Fruit fly (Drosophila melanogaster) whole organism, pupa: ENCODE results near the gene CG14624.

Experiments used
- CG10348 ChIP-seq: fragments of 200-800 bp; sonication (Bioruptor generic); IDR thresholded peaks from 2 replicates; pipeline ENCODE4 v1.3.6; 2022; ENCODE audit warnings: missing biosample characterization, missing genetic modification characterization
- CG12605 ChIP-seq: fragments of 200-800 bp; sonication (Bioruptor generic); IDR thresholded peaks from 2 replicates; pipeline ENCODE4 v1.3.6; 2022; ENCODE audit warnings: missing biosample characterization, missing genetic modification characterization
- CG13204 ChIP-seq: fragments of 200-800 bp; sonication (Bioruptor generic); optimal IDR thresholded peaks from 2 replicates; lab custom pipeline; 2018; ENCODE audit warnings: missing biosample characterization, mild to moderate bottlenecking, missing genetic modification characterization, moderate library complexity
- CG14655 ChIP-seq: fragments of 200-800 bp; sonication (Bioruptor generic); optimal IDR thresholded peaks from 3 replicates; lab custom pipeline; 2017; ENCODE audit warnings: mild to moderate bottlenecking, missing biosample characterization, missing genetic modification reagents, missing genetic modification characterization
- CG15710 ChIP-seq: fragments of 200-800 bp; sonication (Bioruptor generic); optimal IDR thresholded peaks from 2 replicates; lab custom pipeline; 2018; ENCODE audit warnings: missing biosample characterization, mild to moderate bottlenecking, missing genetic modification characterization, moderate library complexity
- CG17806 ChIP-seq: fragments of 200-800 bp; sonication (Bioruptor generic); optimal IDR thresholded peaks from 2 replicates; lab custom pipeline; 2018; ENCODE audit warnings: missing biosample characterization, mild to moderate bottlenecking, missing genetic modification characterization, moderate library complexity
- CG32121 ChIP-seq: fragments of 200-800 bp; sonication (Bioruptor generic); IDR thresholded peaks from 2 replicates; pipeline ENCODE4 v1.3.6; 2022; ENCODE audit warnings: missing biosample characterization, missing genetic modification characterization
- CG34367 ChIP-seq: fragments of 200-800 bp; sonication (Bioruptor generic); optimal IDR thresholded peaks from 2 replicates; lab custom pipeline; 2018; ENCODE audit warnings: missing biosample characterization, mild to moderate bottlenecking, missing genetic modification characterization
- CG4496 ChIP-seq: fragments of 200-800 bp; sonication (Bioruptor generic); IDR thresholded peaks from 3 replicates; pipeline ENCODE4 v1.3.6; 2022; ENCODE audit warnings: missing biosample characterization, missing genetic modification characterization
- CG8159 ChIP-seq: fragments of 200-800 bp; sonication (Bioruptor generic); optimal IDR thresholded peaks from 3 replicates; lab custom pipeline; 2018; ENCODE audit warnings: missing biosample characterization, mild to moderate bottlenecking, missing genetic modification characterization, moderate library complexity
- CG8301 ChIP-seq: fragments of 200-800 bp; sonication (Bioruptor generic); optimal IDR thresholded peaks from 2 replicates; lab custom pipeline; 2018; ENCODE audit warnings: missing biosample characterization, mild to moderate bottlenecking, missing genetic modification characterization
- CG9948 ChIP-seq: fragments of 200-800 bp; sonication (Bioruptor generic); optimal IDR thresholded peaks from 2 replicates; lab custom pipeline; 2018; ENCODE audit warnings: missing biosample characterization, mild to moderate bottlenecking, missing genetic modification characterization, moderate library complexity
- D1 ChIP-seq: fragments of 200-800 bp; sonication (Bioruptor generic); optimal IDR thresholded peaks from 2 replicates; lab custom pipeline; 2018; ENCODE audit warnings: missing biosample characterization, mild to moderate bottlenecking, missing genetic modification characterization, moderate library complexity
- EcR ChIP-seq: fragments of 200-800 bp; sonication (Bioruptor generic); optimal IDR thresholded peaks from 3 replicates; lab custom pipeline; 2019; ENCODE audit warnings: missing biosample characterization, missing genetic modification characterization, mild to moderate bottlenecking, moderate library complexity, missing genetic modification reagents
- Ets98B ChIP-seq: fragments of 200-800 bp; sonication (Bioruptor generic); IDR thresholded peaks from 2 replicates; pipeline ENCODE4 v1.3.6; 2022; ENCODE audit warnings: missing biosample characterization, missing genetic modification characterization
- Pif1A ChIP-seq: fragments of 200-800 bp; sonication (Bioruptor generic); optimal IDR thresholded peaks from 3 replicates; lab custom pipeline; 2016; ENCODE audit warnings: missing biosample characterization, missing genetic modification characterization
- Pif1B ChIP-seq: fragments of 200-800 bp; sonication (Bioruptor generic); optimal IDR thresholded peaks from 3 replicates; lab custom pipeline; 2016; ENCODE audit warnings: missing biosample characterization, missing genetic modification characterization
- Snoo ChIP-seq: fragments of 200-800 bp; sonication (Bioruptor generic); optimal IDR thresholded peaks from 3 replicates; lab custom pipeline; 2017; ENCODE audit warnings: missing biosample characterization, mild to moderate bottlenecking, missing genetic modification characterization, inconsistent platforms
- fd96Ca ChIP-seq: fragments of 200-800 bp; sonication (Bioruptor generic); IDR thresholded peaks from 3 replicates; pipeline ENCODE4 v1.3.6; 2022; ENCODE audit warnings: missing biosample characterization, missing genetic modification characterization
- gl ChIP-seq: fragments of 200-800 bp; sonication (Bioruptor generic); optimal IDR thresholded peaks from 2 replicates; lab custom pipeline; 2018; ENCODE audit warnings: missing biosample characterization, mild to moderate bottlenecking, missing genetic modification characterization
- rn ChIP-seq: fragments of 200-800 bp; sonication (Bioruptor generic); IDR thresholded peaks from 2 replicates; pipeline ENCODE4 v1.3.6; 2022; ENCODE audit warnings: missing biosample characterization, missing genetic modification characterization

Gene CG14624

DNA sequence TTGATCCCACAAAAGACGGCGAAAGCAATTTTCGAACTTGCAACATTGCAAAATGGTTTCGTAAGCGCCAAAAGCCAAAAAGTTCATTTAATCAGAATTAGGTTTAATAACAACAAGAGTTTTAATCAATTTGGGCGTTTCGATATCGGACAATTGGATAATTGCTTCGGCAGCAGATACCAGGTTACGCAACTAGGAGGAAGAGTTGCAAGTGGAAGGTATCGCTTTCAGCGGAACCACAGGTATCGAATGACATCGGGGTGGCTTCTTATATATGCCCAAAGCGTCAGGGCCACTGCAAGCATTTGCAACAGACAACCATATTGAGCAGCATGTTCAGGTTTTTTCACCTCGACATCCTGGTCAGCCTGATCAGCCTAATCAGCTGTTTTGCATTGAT is at the start of gene CG14624:
Gene CG14624 (plus strand): TSS at position 301 of the 400 bp plus-strand sequence.
- TF ChIP-seq Snoo (tag; lab: Kevin White, UChicago) (no peak), rn (GFP tag; lab: Robert Waterston, UW) (no peak), EcR (GFP tag; lab: Kevin White, UChicago) (no peak), CG17806 (tag; lab: Kevin White, UChicago) (no peak), CG4496 (GFP tag; lab: Robert Waterston, UW) (no peak), Pif1B (GFP tag; lab: Kevin White, UChicago) (no peak), CG8301 (tag; lab: Kevin White, UChicago) (no peak), CG32121 (no peak), CG15710 (tag; lab: Kevin White, UChicago) (no peak), D1 (no peak), CG34367 (no peak), gl (no peak), fd96Ca (no peak), CG8159 (tag; lab: Kevin White, UChicago) (no peak), Ets98B (GFP tag; lab: Robert Waterston, UW) (no peak), CG10348 (no peak)

DNA sequence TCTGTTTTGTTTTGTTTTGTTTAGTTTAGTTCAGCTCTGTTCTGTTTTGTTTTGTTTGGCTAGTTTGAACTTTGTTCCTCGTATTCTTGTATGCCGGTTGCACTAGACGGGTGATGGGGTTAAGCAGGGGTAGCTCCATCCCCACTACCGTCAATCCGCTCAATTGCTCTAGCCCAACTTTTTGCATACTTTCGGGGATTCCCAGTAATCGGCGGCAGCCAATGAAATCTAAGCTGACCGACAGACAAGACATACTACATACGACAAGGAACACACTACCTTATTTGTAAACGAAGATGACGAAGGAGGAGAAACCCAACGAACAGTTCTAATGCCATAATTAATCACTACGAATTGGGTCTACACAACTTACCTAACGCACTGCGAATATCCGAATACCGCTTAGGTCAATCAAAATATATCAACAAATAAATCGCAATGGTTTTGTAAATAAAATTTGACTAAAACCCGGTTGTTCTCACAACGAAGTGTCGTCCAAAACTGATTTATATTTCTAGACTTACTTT is 44.6 kb upstream of the CG14624 start, which contains the start of gene eIF4E7:
Gene eIF4E7 (minus strand): TSS at position 477 of the 527 bp plus-strand sequence.
- TF ChIP-seq CG8159 (tag; lab: Kevin White, UChicago) (no peak), CG12605 (GFP tag; lab: Robert Waterston, UW) (no peak), CG14655 (GFP tag; lab: Kevin White, UChicago) (no peak), Ets98B (GFP tag; lab: Robert Waterston, UW) (no peak), CG17806 (tag; lab: Kevin White, UChicago) (no peak), CG4496 (GFP tag; lab: Robert Waterston, UW) (peak; percentile 16; the same call in 1 of the 3 replicates), CG32121 (no peak), CG8301 (tag; lab: Kevin White, UChicago) (no peak)

DNA sequence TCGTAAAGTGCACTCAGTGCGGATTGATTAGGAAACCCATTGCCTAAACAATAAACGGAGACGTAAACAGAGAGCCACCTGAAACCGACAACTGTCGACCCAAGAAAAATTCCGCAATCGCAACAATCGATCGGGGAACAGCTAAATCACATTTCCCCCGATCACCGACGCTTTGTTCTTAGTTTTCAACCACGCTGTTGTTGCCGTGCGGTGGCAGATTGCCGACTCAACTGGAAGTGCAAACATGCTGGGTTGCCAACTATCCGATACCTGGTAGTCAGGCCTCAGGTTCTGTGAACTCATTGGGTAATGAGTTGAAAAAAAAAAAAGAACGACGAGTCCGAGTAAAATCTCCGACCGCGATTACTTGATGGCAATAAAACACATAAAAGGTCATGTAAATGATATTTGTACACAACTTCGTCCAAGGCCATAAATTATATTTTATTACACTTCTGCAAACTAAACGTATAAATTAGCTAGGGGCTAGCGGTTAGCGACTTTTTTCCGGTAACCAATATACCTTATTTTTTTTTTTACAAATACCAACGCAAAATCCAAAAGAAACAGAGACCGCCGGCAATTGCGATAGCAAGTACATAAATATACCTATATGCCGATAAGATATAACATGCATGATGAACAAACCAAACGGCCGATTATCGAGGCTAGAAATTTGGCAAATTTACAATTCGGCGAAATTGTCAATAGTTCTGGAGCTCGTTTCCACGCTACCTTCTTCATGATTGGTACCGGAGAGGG is 36.2 kb upstream of the CG14624 start, which contains the start of gene CG11378:
Gene CG11378 (plus strand): TSS at position 712 of the 762 bp plus-strand sequence.
- TF ChIP-seq CG8159 (tag; lab: Kevin White, UChicago) (no peak), gl (no peak), EcR (GFP tag; lab: Kevin White, UChicago) (no peak), Pif1B (GFP tag; lab: Kevin White, UChicago) (no peak), Snoo (tag; lab: Kevin White, UChicago) (no peak)
- TF ChIP-seq, all 21 proteins: peak for 0

DNA sequence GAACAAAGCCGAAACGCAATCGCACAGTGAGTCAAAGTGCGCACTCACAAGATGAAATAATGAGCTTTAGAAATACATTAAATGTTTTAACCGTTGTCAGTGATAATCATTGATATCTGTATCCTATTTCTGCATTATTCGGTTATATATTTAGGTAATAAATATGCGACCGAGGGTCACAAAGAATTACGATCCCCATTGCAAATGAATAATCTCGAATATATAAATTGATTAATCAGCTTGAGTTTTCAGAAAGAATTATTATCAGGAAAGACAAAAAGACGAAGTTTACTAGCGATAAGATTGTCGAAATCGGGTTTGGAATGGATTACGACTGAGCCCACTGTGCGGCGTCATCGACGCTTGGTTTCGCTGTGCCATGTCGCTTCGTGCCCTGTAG is 35.5 kb upstream of the CG14624 start:
- TF ChIP-seq CG8301 (tag; lab: Kevin White, UChicago): peak; percentile 36
- TF ChIP-seq Snoo (tag; lab: Kevin White, UChicago): peak; percentile 54
- peak; percentile 13 for TF ChIP-seq Pif1B (GFP tag; lab: Kevin White, UChicago)
- TF ChIP-seq CG9948: peak; percentile 32
- no peak for TF ChIP-seq CG4496 (GFP tag; lab: Robert Waterston, UW)
- TF ChIP-seq Pif1A (GFP tag; lab: Kevin White, UChicago): peak; percentile 61
- TF ChIP-seq CG14655 (GFP tag; lab: Kevin White, UChicago): peak; percentile 57
- TF ChIP-seq CG17806 (tag; lab: Kevin White, UChicago): peak; percentile 17
- no peak for TF ChIP-seq CG10348
- TF ChIP-seq gl: no peak
- TF ChIP-seq CG15710 (tag; lab: Kevin White, UChicago): peak; percentile 33
- peak; percentile 69 for TF ChIP-seq CG8159 (tag; lab: Kevin White, UChicago)

DNA sequence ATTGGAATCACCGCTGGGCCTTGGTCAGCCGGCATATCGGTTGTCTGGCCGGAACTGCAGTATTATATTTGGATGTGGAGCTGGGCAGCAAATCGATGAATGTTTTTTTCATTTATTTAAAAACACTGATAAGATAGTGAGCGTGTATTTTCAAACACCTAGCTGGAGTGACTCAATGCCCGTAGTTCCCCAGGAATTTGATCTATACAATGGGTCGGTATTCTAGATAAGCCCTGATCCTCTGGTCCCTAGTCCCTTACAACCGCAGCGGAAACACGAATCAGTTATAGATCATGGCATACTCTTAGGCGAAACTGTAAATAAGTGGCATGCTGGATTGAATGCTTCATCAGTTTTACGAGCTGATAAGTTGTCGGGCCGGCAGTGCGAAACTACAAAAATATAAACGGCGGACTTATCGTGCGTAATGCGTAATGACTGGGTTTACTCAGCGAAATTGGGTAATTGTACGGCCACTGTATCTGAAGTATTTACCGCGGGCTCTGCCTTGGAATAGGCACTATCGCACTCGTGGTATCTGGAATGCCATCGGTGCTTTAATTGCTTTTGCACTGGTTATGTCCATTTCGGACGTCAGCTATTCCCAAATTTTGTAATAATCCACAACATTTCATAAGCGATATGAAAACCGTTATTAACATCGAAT is 33.6 kb upstream of the CG14624 start:
- TF ChIP-seq CG32121 (no peak), CG4496 (GFP tag; lab: Robert Waterston, UW) (no peak), D1 (no peak), CG17806 (tag; lab: Kevin White, UChicago) (no peak), CG8301 (tag; lab: Kevin White, UChicago) (no peak), Pif1B (GFP tag; lab: Kevin White, UChicago) (no peak)

DNA sequence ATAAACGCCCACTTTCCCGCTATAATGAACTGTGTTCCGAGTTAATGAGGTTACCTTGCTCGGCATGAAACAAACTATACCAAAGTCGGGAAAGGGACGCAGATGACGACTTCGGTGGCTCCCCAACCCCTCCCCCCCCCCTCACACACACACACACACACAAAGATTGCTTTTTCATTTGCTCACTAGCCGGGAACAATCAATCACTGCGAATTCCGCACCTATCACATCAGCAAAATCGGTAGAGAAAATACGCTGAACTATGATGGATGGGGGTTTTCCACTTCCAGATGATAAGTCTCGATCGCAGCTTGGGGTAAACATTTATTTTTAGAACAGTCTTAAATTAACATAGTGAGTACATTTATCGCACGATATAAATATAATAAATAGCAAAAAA is 33.0 kb upstream of the CG14624 start:
- TF ChIP-seq CG13204 (GFP tag; lab: Kevin White, UChicago) (no peak), rn (GFP tag; lab: Robert Waterston, UW) (no peak), CG12605 (GFP tag; lab: Robert Waterston, UW) (no peak), EcR (GFP tag; lab: Kevin White, UChicago) (no peak), CG8159 (tag; lab: Kevin White, UChicago) (no peak)
